Worm (Caenorhabditis elegans) whole organism, L2 larva: Measurements from ENCODE around the gene F02E11.7.

ENCODE experiments used
- C34F6.9 ChIP-seq: fragments of 150-350 bp; optimal IDR thresholded peaks from 2 replicates; lab custom pipeline; 2014; ENCODE audit warnings: missing biosample characterization, missing genetic modification characterization
- F13H6.1 ChIP-seq: sonication (generic microtip); optimal IDR thresholded peaks from 2 replicates; lab custom pipeline; 2016; ENCODE audit warnings: missing genetic modification characterization, missing compliant biosample characterization
- R02D3.7 ChIP-seq: fragments of 150-350 bp; optimal IDR thresholded peaks from 2 replicates; lab custom pipeline; 2014; ENCODE audit warnings: missing biosample characterization, missing genetic modification characterization
- ZK546.5 ChIP-seq: sonication (generic microtip); optimal IDR thresholded peaks from 2 replicates; lab custom pipeline; 2017; ENCODE audit warnings: missing biosample characterization, missing genetic modification characterization
- alr-1 ChIP-seq: fragments of 150-350 bp; optimal IDR thresholded peaks from 2 replicates; lab custom pipeline; 2014; ENCODE audit warnings: missing biosample characterization, missing genetic modification characterization
- aly-2 ChIP-seq: fragments of 150-350 bp; optimal IDR thresholded peaks from 2 replicates; lab custom pipeline; 2014; ENCODE audit warnings: missing biosample characterization, missing genetic modification characterization
- ama-1 ChIP-seq: fragments of 150-350 bp; optimal IDR thresholded peaks from 2 replicates; lab custom pipeline; 2018; ENCODE audit warnings: inconsistent platforms
- blmp-1 ChIP-seq: sonication (generic microtip); optimal IDR thresholded peaks from 2 replicates; lab custom pipeline; 2017; ENCODE audit warnings: missing genetic modification characterization, mild to moderate bottlenecking, missing compliant biosample characterization, antibody characterized with exemption, moderate library complexity; ENCODE audit not compliant: insufficient read depth
- ceh-82 ChIP-seq: fragments of 150-350 bp; optimal IDR thresholded peaks from 2 replicates; lab custom pipeline; 2014; ENCODE audit warnings: missing biosample characterization, missing genetic modification characterization
- dmd-4 ChIP-seq: sonication (generic microtip); optimal IDR thresholded peaks from 2 replicates; lab custom pipeline; 2017; ENCODE audit warnings: missing biosample characterization, missing genetic modification characterization
- egl-27 ChIP-seq: sonication (generic microtip); optimal IDR thresholded peaks from 3 replicates; lab custom pipeline; 2017; ENCODE audit warnings: missing biosample characterization, missing genetic modification reagents, missing genetic modification characterization
- elt-3 ChIP-seq: sonication (generic microtip); optimal IDR thresholded peaks from 2 replicates; lab custom pipeline; 2017; ENCODE audit warnings: missing biosample characterization, missing genetic modification characterization
- fos-1 ChIP-seq: fragments of 150-350 bp; optimal IDR thresholded peaks from 2 replicates; lab custom pipeline; 2014; ENCODE audit warnings: missing biosample characterization, missing genetic modification characterization
- gmeb-1 ChIP-seq: fragments of 150-350 bp; optimal IDR thresholded peaks from 2 replicates; lab custom pipeline; 2014; ENCODE audit warnings: missing biosample characterization, missing genetic modification characterization
- lin-13 ChIP-seq: fragments of 150-350 bp; optimal IDR thresholded peaks from 2 replicates; lab custom pipeline; 2014; ENCODE audit warnings: missing biosample characterization, missing genetic modification reagents, missing genetic modification characterization
- lin-39 ChIP-seq: fragments of 150-350 bp; optimal IDR thresholded peaks from 2 replicates; lab custom pipeline; 2014; ENCODE audit warnings: missing biosample characterization, missing genetic modification reagents, missing genetic modification characterization
- lsy-2 ChIP-seq, 2 experiments: fragments of 150-350 bp in 1 of 2; sonication (generic microtip) in 1 of 2; optimal IDR thresholded peaks; 2 replicates each; lab custom pipeline; 2014 to 2017; ENCODE audit warnings: missing biosample characterization in 2 of 2, missing genetic modification characterization in 2 of 2
- mdl-1 ChIP-seq, 2 experiments: fragments of 150-350 bp in 1 of 2; sonication (generic microtip) in 1 of 2; optimal IDR thresholded peaks; 2 replicates each; lab custom pipeline; 2017; ENCODE audit warnings: missing biosample characterization in 2 of 2, missing genetic modification characterization in 2 of 2
- nhr-10 ChIP-seq: sonication (generic microtip); optimal IDR thresholded peaks from 2 replicates; lab custom pipeline; 2017; ENCODE audit warnings: missing biosample characterization, missing genetic modification characterization
- nhr-11 ChIP-seq: fragments of 150-350 bp; optimal IDR thresholded peaks from 2 replicates; lab custom pipeline; 2014; ENCODE audit warnings: missing biosample characterization, missing genetic modification characterization
- nhr-12 ChIP-seq: fragments of 150-350 bp; optimal IDR thresholded peaks from 2 replicates; lab custom pipeline; 2014; ENCODE audit warnings: missing biosample characterization, missing genetic modification characterization
- nhr-129 ChIP-seq: fragments of 150-350 bp; optimal IDR thresholded peaks from 2 replicates; lab custom pipeline; 2014; ENCODE audit warnings: missing biosample characterization, missing genetic modification characterization
- nhr-21 ChIP-seq: fragments of 150-350 bp; optimal IDR thresholded peaks from 2 replicates; lab custom pipeline; 2014; ENCODE audit warnings: missing biosample characterization, missing genetic modification characterization
- nhr-237 ChIP-seq: fragments of 150-350 bp; optimal IDR thresholded peaks from 2 replicates; lab custom pipeline; 2014; ENCODE audit warnings: missing biosample characterization, missing genetic modification characterization
- nhr-25 ChIP-seq: fragments of 150-350 bp; sonication (generic microtip); optimal IDR thresholded peaks from 3 replicates; lab custom pipeline; 2014; ENCODE audit warnings: missing biosample characterization, missing genetic modification characterization
- nhr-6 ChIP-seq: fragments of 150-350 bp; optimal IDR thresholded peaks from 2 replicates; lab custom pipeline; 2014; ENCODE audit warnings: missing biosample characterization, missing genetic modification characterization
- nhr-77 ChIP-seq: fragments of 150-350 bp; optimal IDR thresholded peaks from 2 replicates; lab custom pipeline; 2014; ENCODE audit warnings: missing biosample characterization, missing genetic modification characterization
- sem-4 ChIP-seq: fragments of 150-350 bp; optimal IDR thresholded peaks from 2 replicates; lab custom pipeline; 2014; ENCODE audit warnings: missing biosample characterization, missing genetic modification reagents, missing genetic modification characterization
- snpc-4 ChIP-seq: fragments of 150-350 bp; optimal IDR thresholded peaks from 2 replicates; lab custom pipeline; 2014; ENCODE audit warnings: missing biosample characterization, missing genetic modification characterization
- unc-55 ChIP-seq: fragments of 150-350 bp; sonication (generic microtip); optimal IDR thresholded peaks from 3 replicates; lab custom pipeline; 2014; ENCODE audit warnings: missing biosample characterization, missing genetic modification reagents, missing genetic modification characterization
- unc-62 ChIP-seq: fragments of 150-350 bp; optimal IDR thresholded peaks from 2 replicates; lab custom pipeline; 2014; ENCODE audit warnings: missing biosample characterization, missing genetic modification reagents, missing genetic modification characterization
- zag-1 ChIP-seq: fragments of 150-350 bp; optimal IDR thresholded peaks from 2 replicates; lab custom pipeline; 2014; ENCODE audit warnings: missing biosample characterization, missing genetic modification characterization
- ztf-1 ChIP-seq: fragments of 200-800 bp; sonication (Bioruptor generic); conservative IDR thresholded peaks from 2 replicates; pipeline ENCODE4 v1.3.6; 2022; ENCODE audit warnings: missing genetic modification characterization, missing compliant biosample characterization
- ztf-11 ChIP-seq: sonication (generic microtip); optimal IDR thresholded peaks from 2 replicates; lab custom pipeline; 2017; ENCODE audit warnings: missing biosample characterization, missing genetic modification characterization
- ztf-4 ChIP-seq: fragments of 150-350 bp; optimal IDR thresholded peaks from 2 replicates; lab custom pipeline; 2014; ENCODE audit warnings: missing biosample characterization, missing genetic modification characterization

Gene F02E11.7

ce11 chrII:3270598-3270997 is 3.1 kb downstream of the F02E11.7 start:
- no peak for TF ChIP-seq fos-1
- peak; percentile 66 for TF ChIP-seq unc-55 (GFP tag; lab: Kevin White, UChicago)
- TF ChIP-seq ztf-1, result no peak
- peak; percentile 66 for TF ChIP-seq C34F6.9 (tag; lab: Kevin White, UChicago)
- TF ChIP-seq nhr-12 (tag; lab: Kevin White, UChicago), result no peak
- peak in 1 of 2 experiments; percentile 38 for TF ChIP-seq lsy-2 (tag; optimal IDR thresholded peaks at IDR 0.05; lab: Kevin White, UChicago)
- TF ChIP-seq gmeb-1 (tag; lab: Kevin White, UChicago), result no peak

ce11 chrII:3274923-3275322 is 7.5 kb downstream of the F02E11.7 start, which contains the start of gene F02E11.3:
Gene F02E11.3 (minus strand): TSS chrII:3275023.
- TF ChIP-seq ama-1 (lab: Kevin White, UChicago) (no peak), nhr-6 (no peak), snpc-4 (tag; lab: Kevin White, UChicago) (no peak), ztf-11 (tag; lab: Kevin White, UChicago) (no peak), alr-1 (no peak), nhr-129 (tag; lab: Kevin White, UChicago) (no peak), blmp-1 (tag; lab: Kevin White, UChicago) (no peak), zag-1 (tag; lab: Kevin White, UChicago) (no peak), nhr-237 (tag; lab: Kevin White, UChicago) (no peak)

- TF ChIP-seq fos-1 (no peak), ceh-82 (tag; lab: Kevin White, UChicago) (no peak), snpc-4 (tag; lab: Kevin White, UChicago) (no peak), lsy-2 (tag; optimal IDR thresholded peaks at IDR 0.05; lab: Kevin White, UChicago) (no peak), nhr-11 (tag; lab: Kevin White, UChicago) (no peak), lin-39 (tag; lab: Kevin White, UChicago) (no peak), mdl-1 (tag; optimal IDR thresholded peaks at IDR 0.05; lab: Kevin White, UChicago) (no peak), blmp-1 (tag; lab: Kevin White, UChicago) (no peak), dmd-4 (no peak), unc-55 (GFP tag; lab: Kevin White, UChicago) (no peak), ztf-1 (no peak), zag-1 (tag; lab: Kevin White, UChicago) (no peak), egl-27 (no peak)
These were observed 10.2 kb downstream of the F02E11.7 start, which contains the start of gene F02E11.4 for ce11 chrII:3277686-3278085. Gene F02E11.4 (minus strand): TSS chrII:3277786.

DNA sequence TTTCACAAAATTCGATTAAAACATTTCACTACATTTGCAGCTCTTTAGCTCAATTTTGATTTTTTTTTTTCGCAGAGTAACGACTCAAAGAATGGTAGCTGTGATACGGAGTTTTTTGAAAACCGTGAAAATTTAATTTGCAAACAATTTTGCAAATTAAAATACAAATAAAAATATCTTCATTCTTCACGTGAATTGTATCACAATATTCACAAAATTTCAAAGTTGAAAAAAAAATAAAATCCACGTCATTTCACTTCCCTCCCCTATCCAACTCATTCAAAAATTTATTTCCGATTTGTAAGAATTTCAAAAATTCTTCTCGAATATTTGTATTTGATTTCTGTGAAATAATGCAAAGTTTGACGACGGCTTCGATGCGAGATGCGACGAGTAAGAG is 11.2 kb downstream of the F02E11.7 start, which contains the start of gene wht-4:
Gene wht-4, plus strand, starts transcription at position 301 of the 400 bp plus-strand sequence.
- TF ChIP-seq blmp-1 (tag; lab: Kevin White, UChicago) (no peak), F13H6.1 (tag; lab: Kevin White, UChicago) (no peak), nhr-21 (tag; lab: Kevin White, UChicago) (no peak), mdl-1 (tag; optimal IDR thresholded peaks at IDR 0.05; lab: Kevin White, UChicago) (no peak), nhr-6 (no peak), R02D3.7 (tag; lab: Kevin White, UChicago) (no peak), nhr-10 (tag; lab: Kevin White, UChicago) (no peak), nhr-237 (tag; lab: Kevin White, UChicago) (no peak), ama-1 (lab: Kevin White, UChicago) (no peak), dmd-4 (no peak)

DNA sequence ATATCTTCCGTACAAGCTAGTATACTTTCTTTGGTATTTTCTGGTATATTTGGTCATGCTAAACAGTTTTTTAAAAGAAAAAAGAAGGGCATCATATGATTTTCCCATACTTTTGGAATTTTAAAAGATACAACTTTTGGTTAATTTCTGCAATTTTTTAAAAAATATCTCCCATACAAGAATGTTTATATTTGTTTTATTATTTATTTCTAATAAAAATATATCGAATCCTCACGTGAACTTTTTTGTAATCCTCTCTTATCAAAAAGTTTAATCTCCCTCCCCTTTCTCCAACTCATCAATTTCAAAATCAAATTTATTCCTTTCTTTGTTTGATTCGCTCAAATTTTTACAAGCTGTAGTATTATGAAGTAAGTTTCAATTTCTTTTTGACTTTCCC is 14.9 kb downstream of the F02E11.7 start, which contains the start of gene nep-13:
Gene nep-13, plus strand, starts transcription at position 301 of the 400 bp plus-strand sequence.
- no peak for TF ChIP-seq nhr-237 (tag; lab: Kevin White, UChicago)

DNA sequence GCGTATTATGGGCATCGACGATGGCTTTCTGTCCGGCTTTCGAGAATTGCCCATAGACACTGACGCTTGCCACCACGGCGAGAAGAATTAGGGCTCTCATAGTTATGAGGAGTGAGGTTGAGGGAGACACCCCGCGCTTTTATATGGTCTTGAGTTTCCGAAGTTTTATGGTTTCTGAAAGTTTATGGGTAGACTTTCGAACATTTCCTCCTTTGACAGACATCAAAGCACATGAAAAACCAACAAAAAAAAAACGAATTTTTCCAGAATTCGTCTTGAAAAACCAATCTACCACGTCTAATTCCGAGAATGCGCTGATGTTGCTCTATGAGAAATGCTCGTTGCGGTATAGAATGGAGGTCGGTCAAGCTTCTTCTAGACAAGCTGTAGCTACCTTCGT is 17.1 kb downstream of the F02E11.7 start, which contains the start of gene scl-15:
Gene scl-15, minus strand, starts transcription at position 101 of the 400 bp plus-strand sequence.
- TF ChIP-seq blmp-1 (tag; lab: Kevin White, UChicago) (no peak), ZK546.5 (tag; lab: Kevin White, UChicago) (no peak), elt-3 (tag; lab: Kevin White, UChicago) (no peak), lin-13 (GFP tag; lab: Kevin White, UChicago) (no peak), ztf-11 (tag; lab: Kevin White, UChicago) (no peak), nhr-77 (no peak), sem-4 (tag; lab: Kevin White, UChicago) (no peak), ama-1 (lab: Kevin White, UChicago) (no peak), unc-62 (GFP tag; lab: Kevin White, UChicago) (no peak), ztf-4 (tag; lab: Kevin White, UChicago) (no peak), C34F6.9 (tag; lab: Kevin White, UChicago) (no peak), nhr-237 (tag; lab: Kevin White, UChicago) (no peak), nhr-11 (tag; lab: Kevin White, UChicago) (no peak), nhr-12 (tag; lab: Kevin White, UChicago) (no peak), gmeb-1 (tag; lab: Kevin White, UChicago) (no peak), nhr-25 (no peak), alr-1 (no peak), aly-2 (tag; lab: Kevin White, UChicago) (no peak)
